Fruit fly (Drosophila melanogaster) whole organism, wandering third instar larva: ENCODE measurements around the gene CG5515.
A peak's percentile ranks its signal among the peaks of the same experiment; 100 is the strongest.

ENCODE experiments used
- Abd-B ChIP-seq: fragments of >200 bp; optimal IDR thresholded peaks from 2 replicates; lab custom pipeline; 2017; ENCODE audit warnings: missing biosample characterization, missing genetic modification characterization
- CG32264 ChIP-seq: fragments of 200-800 bp; sonication (Bioruptor generic); optimal IDR thresholded peaks from 2 replicates; lab custom pipeline; 2016; ENCODE audit warnings: missing biosample characterization, missing genetic modification characterization
- CG9705 ChIP-seq: fragments of 200-800 bp; sonication (Bioruptor generic); optimal IDR thresholded peaks from 2 replicates; lab custom pipeline; 2018; ENCODE audit warnings: missing biosample characterization, mild to moderate bottlenecking, missing genetic modification characterization
- CrebA ChIP-seq: fragments of 200-800 bp; sonication (Bioruptor generic); optimal IDR thresholded peaks from 2 replicates; lab custom pipeline; 2016; ENCODE audit warnings: missing biosample characterization, mild to moderate bottlenecking, missing genetic modification characterization, borderline replicate concordance
- Dfd ChIP-seq: fragments of >200 bp; optimal IDR thresholded peaks from 2 replicates; lab custom pipeline; 2017; ENCODE audit warnings: missing biosample characterization, missing genetic modification characterization
- Dif ChIP-seq: fragments of 200-275, 200-300 bp; sonication (Bioruptor generic); optimal IDR thresholded peaks from 2 replicates; lab custom pipeline; 2018; ENCODE audit warnings: missing biosample characterization, missing genetic modification characterization; ENCODE audit not compliant: partially characterized antibody
- GATAd ChIP-seq: sonication (Bioruptor generic); optimal IDR thresholded peaks from 2 replicates; lab custom pipeline; 2016; ENCODE audit warnings: missing biosample characterization, missing genetic modification characterization
- HLH106 ChIP-seq: fragments of 200-800 bp; optimal IDR thresholded peaks from 3 replicates; lab custom pipeline; 2019; ENCODE audit warnings: missing biosample characterization, mild to moderate bottlenecking, missing genetic modification characterization, moderate library complexity
- Hnf4 ChIP-seq: fragments of 200-800 bp; sonication (Bioruptor generic); optimal IDR thresholded peaks from 2 replicates; lab custom pipeline; 2016; ENCODE audit warnings: missing biosample characterization, mild to moderate bottlenecking, missing genetic modification characterization
- Hr78 ChIP-seq: fragments of >200 bp; optimal IDR thresholded peaks from 2 replicates; lab custom pipeline; 2017; ENCODE audit warnings: missing biosample characterization, missing genetic modification characterization
- Hr83 ChIP-seq: fragments of 200-300 bp; sonication (Bioruptor generic); optimal IDR thresholded peaks from 2 replicates; lab custom pipeline; 2016; ENCODE audit warnings: missing biosample characterization, mild to moderate bottlenecking, missing genetic modification characterization, moderate library complexity; ENCODE audit not compliant: poor library complexity, severe bottlenecking
- Jra ChIP-seq: sonication (Bioruptor generic); optimal IDR thresholded peaks from 2 replicates; lab custom pipeline; 2016; ENCODE audit warnings: missing biosample characterization, missing genetic modification characterization
- Mio ChIP-seq: sonication (Bioruptor generic); optimal IDR thresholded peaks from 2 replicates; lab custom pipeline; 2016; ENCODE audit warnings: missing biosample characterization, missing genetic modification characterization
- Myc ChIP-seq: fragments of >200 bp; optimal IDR thresholded peaks from 2 replicates; lab custom pipeline; 2017
- N ChIP-seq: fragments of >200 bp; optimal IDR thresholded peaks from 2 replicates; lab custom pipeline; 2018; ENCODE audit warnings: missing biosample characterization, missing external identifiers, missing genetic modification characterization
- OdsH ChIP-seq: fragments of 200-800 bp; sonication (Bioruptor generic); optimal IDR thresholded peaks from 2 replicates; lab custom pipeline; 2016; ENCODE audit warnings: missing biosample characterization, mild to moderate bottlenecking, missing genetic modification characterization
- Rel ChIP-seq, 2 experiments: fragments of 200-800 bp; sonication (Bioruptor generic) in 1 of 2; optimal IDR thresholded peaks; 2 replicates in 1 of 2; 3 replicates in 1 of 2; lab custom pipeline; 2016 to 2019; ENCODE audit warnings: mild to moderate bottlenecking in 2 of 2, missing biosample characterization in 2 of 2, missing genetic modification characterization in 2 of 2, moderate library complexity in 1 of 2
- Sp1 ChIP-seq: fragments of 200-800 bp; sonication (Bioruptor generic); optimal IDR thresholded peaks from 3 replicates; lab custom pipeline; 2019; ENCODE audit warnings: missing biosample characterization, mild to moderate bottlenecking, missing genetic modification characterization, moderate library complexity
- Vsx2 ChIP-seq: fragments of 200-300, 225-300 bp; sonication (Bioruptor generic); optimal IDR thresholded peaks from 2 replicates; lab custom pipeline; 2018; ENCODE audit warnings: missing biosample characterization, missing genetic modification characterization; ENCODE audit not compliant: partially characterized antibody
- br ChIP-seq: fragments of 200-800 bp; sonication (Bioruptor generic); optimal IDR thresholded peaks from 2 replicates; lab custom pipeline; 2016; ENCODE audit warnings: missing biosample characterization, missing genetic modification characterization
- brk ChIP-seq: fragments of 200-800 bp; sonication (Bioruptor generic); optimal IDR thresholded peaks from 2 replicates; lab custom pipeline; 2016; ENCODE audit warnings: missing biosample characterization, mild to moderate bottlenecking, missing genetic modification characterization
- dl ChIP-seq, 2 experiments: fragments of 175-275, 200-275 bp in 1 of 2; fragments of 200-275 bp in 1 of 2; sonication (Bioruptor generic); optimal IDR thresholded peaks; lab custom pipeline; 2018; ENCODE audit warnings: mild to moderate bottlenecking in 2 of 2, missing biosample characterization in 2 of 2, missing genetic modification characterization in 2 of 2, moderate library complexity in 2 of 2; ENCODE audit not compliant: partially characterized antibody in 2 of 2, insufficient read depth in 1 of 2
- dmrt93B ChIP-seq: fragments of 200-800 bp; sonication (Bioruptor generic); optimal IDR thresholded peaks from 2 replicates; lab custom pipeline; 2018; ENCODE audit warnings: missing biosample characterization, mild to moderate bottlenecking, missing genetic modification characterization
- dsf ChIP-seq: sonication (Bioruptor generic); optimal IDR thresholded peaks from 2 replicates; lab custom pipeline; 2016; ENCODE audit warnings: missing biosample characterization, missing genetic modification characterization, borderline replicate concordance
- ey ChIP-seq: fragments of 200-800 bp; sonication (Bioruptor generic); optimal IDR thresholded peaks from 2 replicates; lab custom pipeline; 2016; ENCODE audit warnings: missing biosample characterization, missing genetic modification characterization
- foxo ChIP-seq, 2 experiments: fragments of 200-800 bp; sonication (Bioruptor generic); optimal IDR thresholded peaks; 2 replicates in 1 of 2; 3 replicates in 1 of 2; lab custom pipeline; 2016 to 2017; ENCODE audit warnings: missing biosample characterization in 2 of 2, missing genetic modification characterization in 2 of 2
- fru ChIP-seq: fragments of 200-800 bp; sonication (Bioruptor generic); optimal IDR thresholded peaks from 3 replicates; lab custom pipeline; 2016; ENCODE audit warnings: missing biosample characterization, mild to moderate bottlenecking, missing genetic modification characterization
- h ChIP-seq: fragments of 200-800 bp; sonication (Bioruptor generic); optimal IDR thresholded peaks from 3 replicates; lab custom pipeline; 2016; ENCODE audit warnings: missing biosample characterization, mild to moderate bottlenecking, missing genetic modification characterization
- jim ChIP-seq: fragments of 175-275, 200-325 bp; sonication (Bioruptor generic); optimal IDR thresholded peaks from 2 replicates; lab custom pipeline; 2016; ENCODE audit warnings: missing biosample characterization, mild to moderate bottlenecking, missing genetic modification characterization
- lola ChIP-seq: fragments of >200 bp; optimal IDR thresholded peaks from 2 replicates; lab custom pipeline; 2017; ENCODE audit warnings: missing biosample characterization, missing genetic modification characterization
- pan ChIP-seq: fragments of >200 bp; optimal IDR thresholded peaks from 2 replicates; lab custom pipeline; 2017
- psq ChIP-seq: fragments of 200-800 bp; sonication (Bioruptor generic); optimal IDR thresholded peaks from 3 replicates; lab custom pipeline; 2017; ENCODE audit warnings: missing biosample characterization, mild to moderate bottlenecking, missing genetic modification characterization, moderate library complexity
- rgr ChIP-seq: fragments of 200-800 bp; sonication (Bioruptor generic); optimal IDR thresholded peaks from 3 replicates; lab custom pipeline; 2016; ENCODE audit warnings: missing biosample characterization, mild to moderate bottlenecking, missing genetic modification characterization
- sage ChIP-seq: fragments of 200-800 bp; sonication (Bioruptor generic); optimal IDR thresholded peaks from 2 replicates; lab custom pipeline; 2016; ENCODE audit warnings: missing biosample characterization, mild to moderate bottlenecking, missing genetic modification characterization
- sv ChIP-seq: fragments of 200-800 bp; sonication (Bioruptor generic); optimal IDR thresholded peaks from 3 replicates; lab custom pipeline; 2016; ENCODE audit warnings: missing biosample characterization, missing genetic modification characterization
- tai ChIP-seq: sonication (Bioruptor generic); optimal IDR thresholded peaks from 2 replicates; lab custom pipeline; 2016; ENCODE audit warnings: missing biosample characterization, missing genetic modification characterization
- usp ChIP-seq: fragments of >200 bp; optimal IDR thresholded peaks from 2 replicates; lab custom pipeline; 2017; ENCODE audit warnings: missing biosample characterization, missing genetic modification characterization
- woc ChIP-seq: sonication (Bioruptor generic); optimal IDR thresholded peaks from 2 replicates; lab custom pipeline; 2016; ENCODE audit warnings: missing biosample characterization, mild to moderate bottlenecking, missing genetic modification characterization

The CG5515 gene

DNA sequence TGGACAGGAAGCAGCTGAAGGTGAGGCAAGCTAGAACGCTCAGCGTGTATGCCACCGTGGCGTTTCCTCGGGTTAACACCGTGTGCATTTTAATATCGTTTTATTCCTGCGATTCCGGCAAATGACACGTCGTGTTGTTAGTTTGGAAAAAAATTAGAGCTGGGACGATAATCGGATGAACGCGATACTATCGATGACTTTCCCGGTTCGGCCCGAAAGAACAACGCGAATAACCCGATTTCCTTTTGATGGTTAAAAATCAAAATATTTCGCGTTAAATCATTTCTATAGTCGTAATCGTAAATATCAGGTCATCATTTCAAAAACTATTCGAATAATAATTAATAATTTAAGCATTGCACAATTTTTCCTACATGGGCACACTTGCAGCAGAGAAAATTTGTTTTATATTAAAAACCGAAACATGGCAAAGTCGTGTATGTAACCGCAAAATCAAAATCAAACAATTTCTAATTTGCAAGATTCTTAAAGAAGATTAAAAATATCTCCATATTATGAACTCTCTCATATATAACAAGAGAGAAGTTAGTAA is 41.2 kb upstream of the CG5515 start, which contains the start of gene Spase22-23:
Gene Spase22-23 (minus strand): TSS at position 166 of the 553 bp plus-strand sequence.
- TF ChIP-seq dsf (GFP tag; lab: Kevin White, UChicago) (peak; percentile 44), h (GFP tag; lab: Kevin White, UChicago) (no peak), fru (GFP tag; lab: Kevin White, UChicago) (no peak), jim (GFP tag; lab: Kevin White, UChicago) (no peak), sage (GFP tag; lab: Kevin White, UChicago) (peak; percentile 27)

DNA sequence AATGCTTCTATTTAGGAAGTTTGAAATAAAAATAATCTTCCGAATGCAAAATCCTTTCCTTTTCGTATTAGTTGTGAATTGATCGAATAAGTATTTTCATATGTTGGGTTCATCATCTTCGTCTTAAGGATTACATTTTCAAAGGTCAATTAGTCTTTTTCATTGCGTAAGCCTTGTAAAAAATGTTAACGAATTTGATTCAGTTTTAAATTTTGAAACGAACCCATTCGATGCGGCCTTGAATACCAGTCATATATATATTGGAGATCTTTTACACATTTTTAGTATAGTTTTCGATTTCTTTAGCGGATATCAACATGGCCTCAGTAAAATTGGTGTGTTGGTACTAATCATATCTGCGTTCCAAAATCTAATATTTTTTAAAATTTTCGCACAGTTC is 40.0 kb upstream of the CG5515 start, which contains the start of gene Acp95EF:
Gene Acp95EF (plus strand): TSS at position 301 of the 400 bp plus-strand sequence.
- TF ChIP-seq HLH106 (no peak), Hr83 (no peak), Myc (no peak), sv (GFP tag; lab: Kevin White, UChicago) (no peak), Sp1 (no peak), Dif (GFP tag; lab: Kevin White, UChicago) (no peak), GATAd (GFP tag; lab: Kevin White, UChicago) (no peak), Rel (GFP tag; optimal IDR thresholded peaks at IDR 0.05; lab: Kevin White, UChicago) (no peak), Rel (tag; optimal IDR thresholded peaks at IDR 0.05; lab: Kevin White, UChicago) (no peak), pan (lab: Kevin White, UChicago) (no peak), Vsx2 (no peak), brk (GFP tag; lab: Kevin White, UChicago) (no peak), CrebA (GFP tag; lab: Kevin White, UChicago) (no peak), br (GFP tag; lab: Kevin White, UChicago) (no peak), tai (GFP tag; lab: Kevin White, UChicago) (no peak), Mio (GFP tag; lab: Kevin White, UChicago) (no peak), ey (GFP tag; lab: Kevin White, UChicago) (no peak), usp (GFP tag; lab: Kevin White, UChicago) (no peak), CG32264 (no peak), jim (GFP tag; lab: Kevin White, UChicago) (no peak)

DNA sequence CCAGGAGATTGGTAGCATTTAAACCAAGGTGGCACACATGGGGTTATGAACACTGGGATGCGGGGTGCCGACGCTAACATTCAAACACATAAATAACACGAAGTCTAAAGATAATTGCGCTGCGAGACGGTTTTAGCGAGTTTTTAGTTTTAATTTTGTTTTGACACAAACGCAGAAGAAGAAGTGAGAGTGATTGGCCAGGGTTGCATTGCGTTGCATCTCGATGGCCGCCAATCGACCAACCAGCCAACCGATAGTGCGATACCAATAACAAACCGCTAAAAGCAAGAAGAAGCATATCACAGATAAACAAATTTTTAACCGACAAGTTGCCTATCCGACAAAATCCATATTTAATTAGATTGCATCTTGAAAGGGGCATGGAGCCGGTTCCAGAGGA is 38.0 kb upstream of the CG5515 start, which contains the start of the genes Spps and CG13609:
Gene Spps (minus strand): TSS at position 191 of the 400 bp plus-strand sequence.
Gene CG13609 (plus strand): TSS at position 280 of the 400 bp plus-strand sequence.
- TF ChIP-seq br (GFP tag; lab: Kevin White, UChicago): no peak
- TF ChIP-seq psq (GFP tag; lab: Kevin White, UChicago): peak; percentile 11
- no peak for TF ChIP-seq HLH106
- TF ChIP-seq pan (lab: Kevin White, UChicago): no peak
- no peak for TF ChIP-seq lola (GFP tag; lab: Kevin White, UChicago)
- TF ChIP-seq Hnf4 (GFP tag; lab: Kevin White, UChicago): no peak
- TF ChIP-seq fru (GFP tag; lab: Kevin White, UChicago): no peak
- TF ChIP-seq Mio (GFP tag; lab: Kevin White, UChicago): no peak
- no peak for TF ChIP-seq Hr83
- no peak for TF ChIP-seq dsf (GFP tag; lab: Kevin White, UChicago)
- TF ChIP-seq foxo (GFP tag; optimal IDR thresholded peaks at IDR 0.05; lab: Kevin White, UChicago): peak in 1 of 2 experiments; percentile 10
- TF ChIP-seq Vsx2: no peak
- TF ChIP-seq CG9705 (GFP tag; lab: Kevin White, UChicago): no peak
- TF ChIP-seq brk (GFP tag; lab: Kevin White, UChicago): no peak
- no peak for TF ChIP-seq Jra
- no peak for TF ChIP-seq GATAd (GFP tag; lab: Kevin White, UChicago)
- no peak for TF ChIP-seq jim (GFP tag; lab: Kevin White, UChicago)
- TF ChIP-seq Dif (GFP tag; lab: Kevin White, UChicago): no peak
- no peak for TF ChIP-seq OdsH (GFP tag; lab: Kevin White, UChicago)
- TF ChIP-seq Abd-B: no peak
- no peak for TF ChIP-seq sage (GFP tag; lab: Kevin White, UChicago)
- peak; percentile 6 for TF ChIP-seq Myc
- no peak for TF ChIP-seq CG32264
- no peak for TF ChIP-seq sv (GFP tag; lab: Kevin White, UChicago)
- no peak for TF ChIP-seq ey (GFP tag; lab: Kevin White, UChicago)
- TF ChIP-seq Rel (GFP tag; optimal IDR thresholded peaks at IDR 0.05; lab: Kevin White, UChicago): no peak
- peak; percentile 27 for TF ChIP-seq Rel (tag; optimal IDR thresholded peaks at IDR 0.05; lab: Kevin White, UChicago)
- no peak for TF ChIP-seq Hr78 (GFP tag; lab: Kevin White, UChicago)
- no peak for TF ChIP-seq rgr (GFP tag; lab: Kevin White, UChicago)
- TF ChIP-seq dl (GFP tag; optimal IDR thresholded peaks at IDR 0.05; lab: Kevin White, UChicago; ENCODE audit: insufficient read depth in 1 of 2, partially characterized antibody in 2 of 2): no peak
- TF ChIP-seq h (GFP tag; lab: Kevin White, UChicago): no peak
- peak; percentile 36 for TF ChIP-seq Sp1
- no peak for TF ChIP-seq N (GFP tag; lab: Kevin White, UChicago)
- TF ChIP-seq usp (GFP tag; lab: Kevin White, UChicago): no peak
- TF ChIP-seq Dfd: no peak
- no peak for TF ChIP-seq tai (GFP tag; lab: Kevin White, UChicago)
- TF ChIP-seq woc (GFP tag; lab: Kevin White, UChicago): no peak
- no peak for TF ChIP-seq dmrt93B (GFP tag; lab: Kevin White, UChicago)
- no peak for TF ChIP-seq CrebA (GFP tag; lab: Kevin White, UChicago)
